Fruit fly (Drosophila melanogaster) whole organism, prepupa: ENCODE results near the gene Cyp4c3.

Source experiments
- CG10669 ChIP-seq: fragments of 200-800 bp; sonication (Bioruptor generic); optimal IDR thresholded peaks from 3 replicates; lab custom pipeline; 2018; ENCODE audit warnings: missing biosample characterization, mild to moderate bottlenecking, missing genetic modification characterization, moderate library complexity
- CG11294 ChIP-seq: fragments of 200-800 bp; sonication (Bioruptor generic); IDR thresholded peaks from 2 replicates; pipeline ENCODE4 v1.3.6; 2022; ENCODE audit warnings: missing biosample characterization, missing genetic modification characterization
- CG11762 ChIP-seq: fragments of 200-800 bp; sonication (Bioruptor generic); optimal IDR thresholded peaks from 3 replicates; lab custom pipeline; 2016; ENCODE audit warnings: missing biosample characterization, missing genetic modification characterization; ENCODE audit not compliant: insufficient read depth
- CG11902 ChIP-seq: fragments of 200-800 bp; sonication (Bioruptor generic); optimal IDR thresholded peaks from 3 replicates; lab custom pipeline; 2016; ENCODE audit warnings: missing biosample characterization, missing genetic modification characterization
- CG1621 ChIP-seq: fragments of 200-800 bp; sonication (Bioruptor generic); optimal IDR thresholded peaks from 3 replicates; lab custom pipeline; 2018; ENCODE audit warnings: missing biosample characterization, mild to moderate bottlenecking, missing genetic modification characterization
- CG3032 ChIP-seq: fragments of 200-800 bp; optimal IDR thresholded peaks from 2 replicates; lab custom pipeline; 2019; ENCODE audit warnings: missing biosample characterization, mild to moderate bottlenecking, missing genetic modification characterization, moderate library complexity
- CG31627 ChIP-seq: fragments of 200-800 bp; sonication (Bioruptor generic); optimal IDR thresholded peaks from 3 replicates; lab custom pipeline; 2016; ENCODE audit warnings: missing biosample characterization, missing genetic modification characterization
- CG3919 ChIP-seq: fragments of 200-800 bp; sonication (Bioruptor generic); optimal IDR thresholded peaks from 3 replicates; lab custom pipeline; 2016; ENCODE audit warnings: missing biosample characterization, missing genetic modification characterization
- CG6163 ChIP-seq: fragments of 200-800 bp; sonication (Bioruptor generic); IDR thresholded peaks from 3 replicates; pipeline ENCODE4 v1.3.6; 2022; ENCODE audit warnings: missing biosample characterization, missing genetic modification characterization
- CG8119 ChIP-seq: fragments of 200-800 bp; sonication (Bioruptor generic); IDR thresholded peaks from 3 replicates; pipeline ENCODE4 v1.3.6; 2022; ENCODE audit warnings: missing biosample characterization, missing genetic modification characterization
- CG8632 ChIP-seq: fragments of 200-800 bp; sonication (Bioruptor generic); optimal IDR thresholded peaks from 3 replicates; lab custom pipeline; 2016; ENCODE audit warnings: missing biosample characterization, missing genetic modification characterization
- CG9139 ChIP-seq: fragments of 200-800 bp; sonication (Bioruptor generic); optimal IDR thresholded peaks from 3 replicates; lab custom pipeline; 2017; ENCODE audit warnings: missing biosample characterization, mild to moderate bottlenecking, missing genetic modification characterization
- Eip75B ChIP-seq: fragments of 200-800 bp; sonication (Bioruptor generic); optimal IDR thresholded peaks from 3 replicates; lab custom pipeline; 2016; ENCODE audit warnings: missing biosample characterization, missing genetic modification characterization
- Eip78C ChIP-seq: fragments of 200-800 bp; sonication (Bioruptor generic); peaks from one replicate; lab custom pipeline; 2016; ENCODE audit warnings: missing biosample characterization, missing genetic modification characterization
- Eip93F ChIP-seq: fragments of 200-800 bp; sonication (Bioruptor generic); optimal IDR thresholded peaks from 2 replicates; lab custom pipeline; 2016; ENCODE audit warnings: missing biosample characterization, mild to moderate bottlenecking, missing genetic modification characterization
- Ets21C ChIP-seq: fragments of 200-800 bp; sonication (Bioruptor generic); optimal IDR thresholded peaks from 3 replicates; lab custom pipeline; 2016; ENCODE audit warnings: missing biosample characterization, missing genetic modification characterization
- Hr4 ChIP-seq: fragments of 200-800 bp; sonication (Bioruptor generic); optimal IDR thresholded peaks from 3 replicates; lab custom pipeline; 2016; ENCODE audit warnings: missing biosample characterization, missing genetic modification characterization
- Lpt ChIP-seq: fragments of 200-800 bp; sonication (Bioruptor generic); optimal IDR thresholded peaks from 3 replicates; lab custom pipeline; 2016; ENCODE audit warnings: missing biosample characterization, missing genetic modification characterization
- Met ChIP-seq: fragments of 200-800 bp; sonication (Bioruptor generic); optimal IDR thresholded peaks from 3 replicates; lab custom pipeline; 2016; ENCODE audit warnings: missing biosample characterization, missing genetic modification characterization
- Smox ChIP-seq: fragments of 200-800 bp; sonication (Bioruptor generic); optimal IDR thresholded peaks from 3 replicates; lab custom pipeline; 2016; ENCODE audit warnings: missing biosample characterization, missing genetic modification characterization
- Sox15 ChIP-seq: fragments of 200-800 bp; sonication (Bioruptor generic); optimal IDR thresholded peaks from 3 replicates; lab custom pipeline; 2016; ENCODE audit warnings: missing biosample characterization, missing genetic modification characterization
- achi ChIP-seq: fragments of 200-800 bp; sonication (Bioruptor generic); optimal IDR thresholded peaks from 3 replicates; lab custom pipeline; 2016; ENCODE audit warnings: missing biosample characterization, missing genetic modification characterization
- acj6 ChIP-seq: fragments of 200-800 bp; sonication (Bioruptor generic); optimal IDR thresholded peaks from 3 replicates; lab custom pipeline; 2016; ENCODE audit warnings: missing biosample characterization, missing genetic modification characterization
- cyc ChIP-seq: fragments of 200-800 bp; sonication (Bioruptor generic); optimal IDR thresholded peaks from 3 replicates; lab custom pipeline; 2016; ENCODE audit warnings: missing biosample characterization, missing genetic modification characterization
- dac ChIP-seq: fragments of 200-800 bp; sonication (Bioruptor generic); optimal IDR thresholded peaks from 2 replicates; lab custom pipeline; 2017; ENCODE audit warnings: missing biosample characterization, mild to moderate bottlenecking, missing genetic modification characterization
- eg ChIP-seq: fragments of 200-800 bp; sonication (Bioruptor generic); IDR thresholded peaks from 3 replicates; pipeline ENCODE4 v1.3.6; 2022; ENCODE audit warnings: missing biosample characterization, missing genetic modification characterization
- fd85E ChIP-seq: fragments of 200-800 bp; sonication (Bioruptor generic); optimal IDR thresholded peaks from 3 replicates; lab custom pipeline; 2016; ENCODE audit warnings: missing biosample characterization, missing genetic modification characterization
- fkh ChIP-seq: fragments of 200-800 bp; sonication (Bioruptor generic); optimal IDR thresholded peaks from 3 replicates; lab custom pipeline; 2017; ENCODE audit warnings: missing biosample characterization, mild to moderate bottlenecking, missing genetic modification characterization, moderate library complexity
- net ChIP-seq: fragments of 200-800 bp; sonication (Bioruptor generic); optimal IDR thresholded peaks from 3 replicates; lab custom pipeline; 2016; ENCODE audit warnings: missing biosample characterization, missing genetic modification characterization
- pdm3 ChIP-seq: fragments of 200-800 bp; sonication (Bioruptor generic); optimal IDR thresholded peaks from 3 replicates; lab custom pipeline; 2016; ENCODE audit warnings: missing biosample characterization, missing genetic modification characterization
- salr ChIP-seq, 2 experiments: fragments of 200-800 bp; sonication (Bioruptor generic); optimal IDR thresholded peaks; 3 replicates each; lab custom pipeline; 2016 to 2018; ENCODE audit warnings: missing biosample characterization in 2 of 2, missing genetic modification characterization in 2 of 2, mild to moderate bottlenecking in 1 of 2
- ss ChIP-seq, 2 experiments: fragments of 200-800 bp; sonication (Bioruptor generic); optimal IDR thresholded peaks; 2 replicates in 1 of 2; 3 replicates in 1 of 2; lab custom pipeline; 2017 to 2018; ENCODE audit warnings: mild to moderate bottlenecking in 2 of 2, missing biosample characterization in 2 of 2, missing genetic modification characterization in 2 of 2, moderate library complexity in 1 of 2
- svp ChIP-seq: fragments of 200-800 bp; sonication (Bioruptor generic); peaks from one replicate; lab custom pipeline; 2016; ENCODE audit warnings: missing biosample characterization, missing genetic modification characterization
- topi ChIP-seq: fragments of 200-800 bp; sonication (Bioruptor generic); optimal IDR thresholded peaks from 3 replicates; lab custom pipeline; 2016; ENCODE audit warnings: missing biosample characterization, missing genetic modification characterization
- vri ChIP-seq: fragments of 200-800 bp; sonication (Bioruptor generic); optimal IDR thresholded peaks from 3 replicates; lab custom pipeline; 2016; ENCODE audit warnings: missing biosample characterization, mild to moderate bottlenecking, missing genetic modification characterization

Gene Cyp4c3

DNA sequence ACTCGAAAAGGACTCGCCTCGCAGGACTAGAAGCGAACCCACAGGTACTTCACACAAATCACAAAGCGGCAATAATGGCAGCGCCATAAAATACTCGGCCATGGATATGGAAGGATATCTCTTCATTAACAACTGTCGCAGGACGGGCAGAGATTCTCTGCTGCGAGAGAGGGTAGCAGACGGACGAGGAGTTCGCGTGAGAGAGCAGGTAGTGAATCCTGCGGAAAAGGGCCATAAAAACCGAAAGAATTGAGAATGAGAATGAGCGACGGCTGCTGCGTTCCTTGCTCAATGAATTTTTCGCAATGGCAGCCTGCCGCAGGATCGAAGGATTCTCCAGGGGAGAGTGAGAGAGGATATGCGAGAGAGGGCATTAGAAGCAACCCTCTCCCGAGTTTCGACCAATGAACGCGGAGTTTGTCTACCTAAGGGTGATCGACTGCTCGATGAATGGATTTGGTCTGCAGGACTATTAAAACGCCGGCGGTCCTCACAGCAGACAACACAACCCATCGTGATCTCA is 41.9 kb upstream of the Cyp4c3 start, which contains the start of gene tll:
Gene tll (plus strand): TSS at position 473 of the 523 bp plus-strand sequence.
- TF ChIP-seq net (GFP tag; lab: Kevin White, UChicago) = no peak
- no peak for TF ChIP-seq pdm3 (GFP tag; lab: Kevin White, UChicago)
- TF ChIP-seq CG6163 (GFP tag; lab: Robert Waterston, UW) = no peak
- TF ChIP-seq acj6 = no peak
- no peak for TF ChIP-seq Sox15 (GFP tag; lab: Kevin White, UChicago)
- no peak for TF ChIP-seq cyc
- no peak for TF ChIP-seq Hr4 (GFP tag; lab: Kevin White, UChicago)
- TF ChIP-seq Smox = no peak
- TF ChIP-seq Ets21C (GFP tag; lab: Kevin White, UChicago) = no peak
- no peak for TF ChIP-seq salr (GFP tag; optimal IDR thresholded peaks at IDR 0.05; lab: Kevin White, UChicago)
- no peak for TF ChIP-seq CG3919 (GFP tag; lab: Kevin White, UChicago)

DNA sequence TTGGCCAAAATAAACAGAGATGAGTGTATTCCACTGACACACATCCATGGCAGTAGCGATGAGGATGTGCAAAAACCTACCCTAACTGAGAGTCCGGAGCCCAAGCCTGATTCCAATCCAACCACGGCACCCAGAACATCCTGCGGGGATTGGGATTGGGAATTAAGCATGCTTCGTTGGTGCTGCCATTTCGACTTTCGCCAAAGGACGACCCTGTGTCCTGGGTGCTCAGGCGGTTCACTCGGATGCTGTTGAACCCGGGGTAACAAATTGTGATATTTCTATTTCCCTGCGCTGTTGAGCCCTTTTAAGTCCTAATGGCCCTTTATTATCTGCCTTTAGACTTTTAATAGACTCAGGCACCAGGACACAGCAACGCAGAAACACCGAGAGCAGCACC is 38.7 kb upstream of the Cyp4c3 start:
- TF ChIP-seq Eip75B (GFP tag; lab: Kevin White, UChicago) (no peak), CG3032 (tag; lab: Kevin White, UChicago) (no peak)

dm6 chr3R:30856596-30856995 is 37.2 kb upstream of the Cyp4c3 start:
- no peak for TF ChIP-seq dac
- TF ChIP-seq vri (GFP tag; lab: Kevin White, UChicago) = no peak
- no peak for TF ChIP-seq CG1621 (tag; lab: Kevin White, UChicago)
- TF ChIP-seq cyc = no peak
- TF ChIP-seq salr (GFP tag; optimal IDR thresholded peaks at IDR 0.05; lab: Kevin White, UChicago) = no peak
- no peak for TF ChIP-seq CG31627 (GFP tag; lab: Kevin White, UChicago)
- TF ChIP-seq CG10669 (GFP tag; lab: Kevin White, UChicago) = no peak
- no peak for TF ChIP-seq acj6
- TF ChIP-seq CG3919 (GFP tag; lab: Kevin White, UChicago) = no peak
- TF ChIP-seq CG9139 (GFP tag; lab: Kevin White, UChicago) = no peak
- no peak for TF ChIP-seq CG8119 (GFP tag; lab: Robert Waterston, UW)
- TF ChIP-seq CG11294 (GFP tag; lab: Robert Waterston, UW) = no peak
- no peak for TF ChIP-seq achi (GFP tag; lab: Kevin White, UChicago)
- no peak for TF ChIP-seq topi
- TF ChIP-seq Eip93F (GFP tag; lab: Kevin White, UChicago) = no peak
- no peak for TF ChIP-seq fd85E (GFP tag; lab: Kevin White, UChicago)

- TF ChIP-seq svp = peak; percentile 49
- no peak for TF ChIP-seq Lpt (GFP tag; lab: Kevin White, UChicago)
- TF ChIP-seq CG10669 (GFP tag; lab: Kevin White, UChicago) = peak; percentile 8
- no peak for TF ChIP-seq CG11762
These were observed 33.8 kb upstream of the Cyp4c3 start for dm6 chr3R:30859901-30860560.

- TF ChIP-seq Met = no peak
- TF ChIP-seq ss (GFP tag; optimal IDR thresholded peaks at IDR 0.05; lab: Kevin White, UChicago) = peak; percentile 16 to 49
- TF ChIP-seq fkh = no peak
These were observed 33.3 kb upstream of the Cyp4c3 start for dm6 chr3R:30860561-30860928.

DNA sequence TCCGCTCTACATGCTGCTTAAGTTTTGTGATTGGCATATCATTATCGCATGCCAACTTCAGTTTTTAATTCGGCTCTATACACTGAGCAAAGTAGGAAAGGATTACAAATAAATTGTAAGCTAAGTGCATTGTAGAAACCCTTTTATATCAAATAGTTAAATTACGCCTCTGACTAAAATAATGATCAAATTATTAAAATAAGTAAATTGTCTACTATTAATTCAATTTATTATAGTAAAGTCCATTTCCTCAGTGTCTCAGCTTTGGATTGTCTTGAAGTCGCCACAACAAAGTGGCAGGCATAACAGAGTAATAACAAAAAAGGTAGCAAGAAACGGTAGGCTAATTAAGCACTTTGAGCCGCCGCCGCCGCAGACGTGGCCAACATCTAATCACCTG is 31.4 kb upstream of the Cyp4c3 start:
- TF ChIP-seq eg (GFP tag; lab: Robert Waterston, UW) (peak; percentile 32; the same call in 1 of the 3 replicates), CG11902 (GFP tag; lab: Kevin White, UChicago) (no peak), svp (no peak), topi (no peak), CG8632 (GFP tag; lab: Kevin White, UChicago) (no peak), Eip78C (GFP tag; lab: Kevin White, UChicago) (peak; percentile 60)
- TF ChIP-seq, all 60 proteins: peak for 2
